Fruit fly (Drosophila melanogaster): ENCODE results near the gene TrissinR.

DNA sequence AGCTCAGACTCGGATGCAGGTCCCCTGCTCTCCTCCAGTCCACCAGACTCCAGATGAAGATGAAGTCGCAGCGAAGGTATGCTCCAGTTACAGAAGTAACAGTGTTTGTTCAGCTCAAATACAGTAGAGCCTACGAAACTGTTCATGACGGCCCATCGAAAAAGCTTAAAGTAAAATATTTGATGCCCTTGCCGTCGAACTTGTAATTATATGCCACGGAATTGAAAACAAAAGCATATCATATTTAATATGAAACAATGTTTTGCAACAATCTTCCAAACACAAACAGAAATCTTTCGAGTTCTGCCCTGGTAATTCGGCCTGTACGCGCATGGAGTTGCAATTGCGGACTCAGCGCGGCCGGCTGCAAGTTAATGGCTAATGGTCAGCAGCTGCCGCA lies 57.4 kb downstream of the TrissinR start:
- TF ChIP-seq CG10348 (GFP tag; IDR thresholded peaks at IDR 0.05) (no peak), D1 (tag; optimal IDR thresholded peaks at IDR 0.05) (no peak), fd96Ca (GFP tag; IDR thresholded peaks at IDR 0.05) (no peak; the same call in 1 of the 3 replicates), Ets98B (GFP tag; IDR thresholded peaks at IDR 0.05) (peak; percentile 37), CG8159 (tag; optimal IDR thresholded peaks at IDR 0.05) (no peak)
